Fruit fly (Drosophila melanogaster) whole organism, embryonic: ENCODE results near the gene CG7794.
A peak's percentile ranks its signal among the peaks of the same experiment; 100 is the strongest.

Experiments
- BEAF-32 ChIP-seq: fragments of 200-800 bp; sonication (Bioruptor generic); optimal IDR thresholded peaks from 3 replicates; lab custom pipeline; 2017; ENCODE audit warnings: missing biosample characterization, missing genetic modification characterization, mild to moderate bottlenecking, moderate library complexity, missing genetic modification reagents
- Bteb2 ChIP-seq: fragments of 200-800 bp; sonication (Bioruptor generic); optimal IDR thresholded peaks from 2 replicates; lab custom pipeline; 2016; ENCODE audit warnings: missing biosample characterization, missing genetic modification characterization
- CG10274 ChIP-seq: fragments of 200-800 bp; sonication (Bioruptor generic); optimal IDR thresholded peaks from 3 replicates; lab custom pipeline; 2017; ENCODE audit warnings: missing biosample characterization, mild to moderate bottlenecking, missing genetic modification characterization
- CG10565 ChIP-seq: fragments of 200-800 bp; sonication (Bioruptor generic); optimal IDR thresholded peaks from 3 replicates; lab custom pipeline; 2016; ENCODE audit warnings: missing biosample characterization, mild to moderate bottlenecking, missing genetic modification characterization
- CG11560 ChIP-seq: fragments of 200-800 bp; sonication (Bioruptor generic); IDR thresholded peaks from 3 replicates; pipeline ENCODE4 v1.3.6; 2022; ENCODE audit warnings: missing biosample characterization, missing genetic modification characterization
- CG13424 ChIP-seq: fragments of 200-800 bp; sonication (Bioruptor generic); optimal IDR thresholded peaks from 2 replicates; lab custom pipeline; 2019; ENCODE audit warnings: missing biosample characterization, mild to moderate bottlenecking, missing genetic modification characterization, moderate library complexity
- CG14965 ChIP-seq: fragments of 200-800 bp; sonication (Bioruptor generic); optimal IDR thresholded peaks from 2 replicates; lab custom pipeline; 2016; ENCODE audit warnings: missing biosample characterization, missing genetic modification characterization, borderline replicate concordance
- CG16815 ChIP-seq: fragments of 200-800 bp; sonication (Bioruptor generic); optimal IDR thresholded peaks from 3 replicates; lab custom pipeline; 2017; ENCODE audit warnings: missing biosample characterization, mild to moderate bottlenecking, missing genetic modification characterization
- CG18262 ChIP-seq: fragments of 200-800 bp; optimal IDR thresholded peaks from 3 replicates; lab custom pipeline; 2019; ENCODE audit warnings: missing biosample characterization, mild to moderate bottlenecking, missing genetic modification characterization, moderate library complexity
- CG2199 ChIP-seq: fragments of 200-800 bp; sonication (Bioruptor generic); IDR thresholded peaks from 3 replicates; pipeline ENCODE4 v1.3.6; 2022; ENCODE audit warnings: missing biosample characterization, missing genetic modification characterization
- CG3065 ChIP-seq: fragments of 200-800 bp; sonication (Bioruptor generic); optimal IDR thresholded peaks from 2 replicates; lab custom pipeline; 2016; ENCODE audit warnings: missing biosample characterization, missing genetic modification characterization
- CG4360 ChIP-seq: fragments of 200-800 bp; sonication (Bioruptor generic); IDR thresholded peaks from 2 replicates; pipeline ENCODE4 v1.3.6; 2022; ENCODE audit warnings: missing biosample characterization, missing genetic modification characterization
- CG4404 ChIP-seq: fragments of 200-800 bp; sonication (Bioruptor generic); IDR thresholded peaks from 2 replicates; pipeline ENCODE4 v1.3.6; 2022; ENCODE audit warnings: missing biosample characterization, missing genetic modification characterization
- CG4424 ChIP-seq: fragments of 200-800 bp; sonication (Bioruptor generic); optimal IDR thresholded peaks from 3 replicates; lab custom pipeline; 2016; ENCODE audit warnings: missing biosample characterization, missing genetic modification characterization
- CG5180 ChIP-seq: fragments of 200-800 bp; sonication (Bioruptor generic); optimal IDR thresholded peaks from 3 replicates; lab custom pipeline; 2017; ENCODE audit warnings: missing biosample characterization, missing genetic modification characterization, mild to moderate bottlenecking, moderate library complexity, missing genetic modification reagents
- CG6765 ChIP-seq: fragments of 200-800 bp; sonication (Bioruptor generic); optimal IDR thresholded peaks from 3 replicates; lab custom pipeline; 2017; ENCODE audit warnings: missing biosample characterization, mild to moderate bottlenecking, missing genetic modification characterization
- CG7745 ChIP-seq: fragments of 200-800 bp; sonication (Bioruptor generic); optimal IDR thresholded peaks from 2 replicates; lab custom pipeline; 2018; ENCODE audit warnings: missing biosample characterization, mild to moderate bottlenecking, missing genetic modification characterization, moderate library complexity
- CG7928 ChIP-seq: fragments of 200-800 bp; sonication (Bioruptor generic); optimal IDR thresholded peaks from 2 replicates; lab custom pipeline; 2017; ENCODE audit warnings: missing biosample characterization, mild to moderate bottlenecking, missing genetic modification characterization
- CG8944 ChIP-seq: fragments of 200-800 bp; sonication (Bioruptor generic); optimal IDR thresholded peaks from 3 replicates; lab custom pipeline; 2016; ENCODE audit warnings: missing biosample characterization, missing genetic modification characterization
- CTCF ChIP-seq: fragments of 200-800 bp; sonication (Bioruptor generic); optimal IDR thresholded peaks from 2 replicates; lab custom pipeline; 2017; ENCODE audit warnings: missing biosample characterization, mild to moderate bottlenecking, missing genetic modification characterization, moderate library complexity
- CoRest ChIP-seq: fragments of 200-800 bp; sonication (Bioruptor generic); optimal IDR thresholded peaks from 3 replicates; lab custom pipeline; 2018; ENCODE audit warnings: missing biosample characterization, mild to moderate bottlenecking, missing genetic modification characterization, moderate library complexity
- D19A ChIP-seq: fragments of 200-800 bp; optimal IDR thresholded peaks from 3 replicates; lab custom pipeline; 2019; ENCODE audit warnings: missing biosample characterization, mild to moderate bottlenecking, missing genetic modification characterization, moderate library complexity
- Dip2 ChIP-seq: fragments of 200-800 bp; sonication (Bioruptor generic); IDR thresholded peaks from 2 replicates; pipeline ENCODE4 v1.3.6; 2022; ENCODE audit warnings: missing biosample characterization, missing genetic modification characterization
- HmgZ ChIP-seq: fragments of 200-800 bp; sonication (Bioruptor generic); optimal IDR thresholded peaks from 2 replicates; lab custom pipeline; 2018; ENCODE audit warnings: missing biosample characterization, mild to moderate bottlenecking, missing genetic modification characterization
- NC2α ChIP-seq: fragments of 200-800 bp; sonication (Bioruptor generic); optimal IDR thresholded peaks from 2 replicates; lab custom pipeline; 2016; ENCODE audit warnings: missing biosample characterization, missing genetic modification characterization
- Opbp ChIP-seq: fragments of 200-800 bp; sonication (Bioruptor generic); IDR thresholded peaks from 3 replicates; pipeline ENCODE4 v1.3.6; 2022; ENCODE audit warnings: missing biosample characterization, missing genetic modification characterization; ENCODE audit not compliant: partially characterized antibody
- Ssrp ChIP-seq: fragments of 200-800 bp; sonication (Bioruptor generic); optimal IDR thresholded peaks from 2 replicates; lab custom pipeline; 2018; ENCODE audit warnings: missing biosample characterization, mild to moderate bottlenecking, missing genetic modification characterization, moderate library complexity
- Trl ChIP-seq, 3 experiments: fragments of >200 bp in 2 of 3; fragments of 200-800 bp in 1 of 3; sonication (Bioruptor generic) in 1 of 3; optimal IDR thresholded peaks; 2 replicates in 1 of 3; 3 replicates in 2 of 3; lab custom pipeline; 2016 to 2017; ENCODE audit warnings: missing biosample characterization in 1 of 3, missing genetic modification characterization in 1 of 3
- Usf ChIP-seq: fragments of 200-800 bp; sonication (Bioruptor generic); optimal IDR thresholded peaks from 2 replicates; lab custom pipeline; 2017; ENCODE audit warnings: missing genotype, missing biosample characterization, missing genetic modification characterization
- cg ChIP-seq: fragments of 200-800 bp; sonication (Bioruptor generic); optimal IDR thresholded peaks from 3 replicates; lab custom pipeline; 2019; ENCODE audit warnings: missing biosample characterization, mild to moderate bottlenecking, missing genetic modification characterization, moderate library complexity
- chinmo ChIP-seq: fragments of 200-800 bp; sonication (Bioruptor generic); IDR thresholded peaks from 4 replicates; pipeline ENCODE4 v1.3.6; 2022; ENCODE audit warnings: missing biosample characterization, missing genetic modification characterization; ENCODE audit not compliant: partially characterized antibody
- corto ChIP-seq: fragments of 200-800 bp; sonication (Bioruptor generic); optimal IDR thresholded peaks from 2 replicates; lab custom pipeline; 2016; ENCODE audit warnings: missing biosample characterization, mild to moderate bottlenecking, missing genetic modification characterization, moderate library complexity
- danr ChIP-seq: fragments of 200-800 bp; sonication (Bioruptor generic); IDR thresholded peaks from 2 replicates; pipeline ENCODE4 v1.3.6; 2022; ENCODE audit warnings: missing biosample characterization, missing genetic modification characterization
- fd96Cb ChIP-seq: fragments of 200-800 bp; sonication (Bioruptor generic); optimal IDR thresholded peaks from 2 replicates; lab custom pipeline; 2018; ENCODE audit warnings: missing biosample characterization, mild to moderate bottlenecking, missing genetic modification characterization, moderate library complexity
- gcm ChIP-seq: fragments of 200-800 bp; sonication (Bioruptor generic); optimal IDR thresholded peaks from 2 replicates; lab custom pipeline; 2019; ENCODE audit warnings: missing biosample characterization, mild to moderate bottlenecking, missing genetic modification characterization, moderate library complexity
- ham ChIP-seq: fragments of 200-800 bp; sonication (Bioruptor generic); IDR thresholded peaks from 2 replicates; pipeline ENCODE4 v1.3.6; 2022; ENCODE audit warnings: missing biosample characterization, missing genetic modification characterization
- hbn ChIP-seq: fragments of 200-800 bp; sonication (Bioruptor generic); IDR thresholded peaks from 2 replicates; pipeline ENCODE4 v1.3.6; 2022; ENCODE audit warnings: missing biosample characterization, missing genetic modification characterization; ENCODE audit not compliant: partially characterized antibody
- lov ChIP-seq, 2 experiments: fragments of 200-800 bp in 1 of 2; fragments of >200 bp in 1 of 2; sonication (Bioruptor generic) in 1 of 2; IDR thresholded peaks in 1 of 2; optimal IDR thresholded peaks in 1 of 2; 2 replicates in 1 of 2; 3 replicates in 1 of 2; pipeline versions ENCODE4 v1.3.6 to Lab custom; 2017 to 2022; ENCODE audit warnings: missing biosample characterization in 1 of 2, missing genetic modification characterization in 1 of 2
- nau ChIP-seq: fragments of 200-800 bp; sonication (Bioruptor generic); optimal IDR thresholded peaks from 3 replicates; lab custom pipeline; 2017; ENCODE audit warnings: missing biosample characterization, mild to moderate bottlenecking, missing genetic modification characterization, missing genetic modification reagents
- pan ChIP-seq, 4 experiments: fragments of >200 bp in 3 of 4; fragments of 200-800 bp in 1 of 4; sonication (Bioruptor generic) in 1 of 4; optimal IDR thresholded peaks in 3 of 4; IDR thresholded peaks in 1 of 4; 2 replicates each; pipeline versions ENCODE4 v1.3.6 to Lab custom; 2017 to 2022; ENCODE audit warnings: missing biosample characterization in 2 of 4, missing genetic modification characterization in 2 of 4, mixed read lengths in 1 of 4
- pros ChIP-seq: fragments of 200-800 bp; sonication (Bioruptor generic); optimal IDR thresholded peaks from 3 replicates; lab custom pipeline; 2019; ENCODE audit warnings: missing biosample characterization, mild to moderate bottlenecking, missing genetic modification characterization, moderate library complexity
- row ChIP-seq: fragments of 200-800 bp; sonication (Bioruptor generic); IDR thresholded peaks from 3 replicates; pipeline ENCODE4 v1.3.6; 2022; ENCODE audit warnings: missing biosample characterization, missing genetic modification characterization
- shn ChIP-seq: fragments of 200-800 bp; sonication (Bioruptor generic); optimal IDR thresholded peaks from 3 replicates; lab custom pipeline; 2016; ENCODE audit warnings: missing biosample characterization, missing genetic modification characterization
- slou ChIP-seq: fragments of 200-800 bp; sonication (Bioruptor generic); optimal IDR thresholded peaks from 3 replicates; lab custom pipeline; 2016; ENCODE audit warnings: missing biosample characterization, missing genetic modification characterization
- so ChIP-seq: fragments of 200-800 bp; sonication (Bioruptor generic); IDR thresholded peaks from 3 replicates; pipeline ENCODE4 v1.3.6; 2022; ENCODE audit warnings: missing biosample characterization, missing genetic modification characterization
- sr ChIP-seq: fragments of 200-800 bp; sonication (Bioruptor generic); IDR thresholded peaks from 3 replicates; pipeline ENCODE4 v1.3.6; 2022; ENCODE audit warnings: missing biosample characterization, missing genetic modification characterization
- tll ChIP-seq, 2 experiments: fragments of 200-800 bp in 1 of 2; fragments of >200 bp in 1 of 2; sonication (Bioruptor generic) in 1 of 2; optimal IDR thresholded peaks; 2 replicates each; lab custom pipeline; 2017 to 2019; ENCODE audit warnings: missing biosample characterization in 2 of 2, missing genetic modification characterization in 2 of 2, mild to moderate bottlenecking in 1 of 2, moderate library complexity in 1 of 2
- twi ChIP-seq: fragments of 200-800 bp; optimal IDR thresholded peaks from 2 replicates; lab custom pipeline; 2019; ENCODE audit warnings: missing biosample characterization, mild to moderate bottlenecking, missing genetic modification characterization, moderate library complexity

Gene CG7794

dm6 chr3R:18050016-18050556, 26.6 kb downstream of the CG7794 start:
- TF ChIP-seq CG11560 (tag; lab: Robert Waterston, UW) (no peak), hbn (no peak), NC2α (no peak), pan (optimal IDR thresholded peaks at IDR 0.05; lab: Kevin White, UChicago) (no peak), pan (GFP tag; optimal IDR thresholded peaks at IDR 0.05 in 1 of 2, IDR thresholded peaks at IDR 0.05 in 1 of 2) (no peak), chinmo (GFP tag; lab: Robert Waterston, UW) (0 out of 4 replicates have a peak, but pooled peaks have one; percentile 36), Ssrp (tag; lab: Kevin White, UChicago) (no peak), so (GFP tag; lab: Robert Waterston, UW) (0 out of 3 replicates have a peak, but pooled peaks have one; percentile 5), CG4424 (GFP tag; lab: Kevin White, UChicago) (no peak), row (GFP tag; lab: Robert Waterston, UW) (no peak), CG4360 (GFP tag; lab: Robert Waterston, UW) (peak; percentile 34; the same call in 1 of the 2 replicates), pros (GFP tag; lab: Kevin White, UChicago) (peak; percentile 31), BEAF-32 (GFP tag; lab: Kevin White, UChicago) (no peak), CG2199 (GFP tag; lab: Robert Waterston, UW) (0 out of 3 replicates have a peak, but pooled peaks have one; percentile 6), Trl (optimal IDR thresholded peaks at IDR 0.05; lab: Kevin White, UChicago) (peak in 1 of 2 experiments; percentile 11), Trl (GFP tag; optimal IDR thresholded peaks at IDR 0.05; lab: Kevin White, UChicago) (no peak), CG16815 (GFP tag; lab: Kevin White, UChicago) (no peak), tll (GFP tag; optimal IDR thresholded peaks at IDR 0.05; lab: Kevin White, UChicago) (peak in 1 of 2 experiments; percentile 77), CG8944 (GFP tag; lab: Kevin White, UChicago) (no peak), fd96Cb (tag; lab: Kevin White, UChicago) (no peak), CG7928 (GFP tag; lab: Kevin White, UChicago) (no peak), shn (GFP tag; lab: Kevin White, UChicago) (no peak), CG3065 (GFP tag; lab: Kevin White, UChicago) (peak; percentile 88), Opbp (GFP tag; lab: Robert Waterston, UW) (no peak), sr (GFP tag; lab: Robert Waterston, UW) (peak; percentile 50; the same call in 1 of the 3 replicates), ham (GFP tag; lab: Robert Waterston, UW) (no peak), CG14965 (no peak), CG5180 (peak; percentile 62), CG10274 (GFP tag; lab: Kevin White, UChicago) (no peak), danr (GFP tag; lab: Robert Waterston, UW) (no peak), CTCF (GFP tag; lab: Kevin White, UChicago) (no peak), cg (GFP tag; lab: Kevin White, UChicago) (no peak), Bteb2 (no peak), CG13424 (no peak), CG4404 (GFP tag; lab: Robert Waterston, UW) (no peak), CG6765 (GFP tag; lab: Kevin White, UChicago) (no peak), CoRest (tag; lab: Kevin White, UChicago) (no peak), Usf (no peak), D19A (tag; lab: Kevin White, UChicago) (no peak), CG18262 (tag; lab: Kevin White, UChicago) (no peak), corto (GFP tag; lab: Kevin White, UChicago) (no peak), slou (GFP tag; lab: Kevin White, UChicago) (no peak), lov (optimal IDR thresholded peaks at IDR 0.05; lab: Kevin White, UChicago) (no peak), lov (GFP tag; IDR thresholded peaks at IDR 0.05; lab: Robert Waterston, UW) (no peak), CG7745 (tag; lab: Kevin White, UChicago) (peak; percentile 100), Dip2 (GFP tag; lab: Robert Waterston, UW) (no peak), HmgZ (no peak), gcm (GFP tag; lab: Kevin White, UChicago) (peak; percentile 47), nau (GFP tag; lab: Kevin White, UChicago) (no peak), CG10565 (GFP tag; lab: Kevin White, UChicago) (no peak), twi (tag; lab: Kevin White, UChicago) (peak; percentile 99)
